Worm (Caenorhabditis elegans): Measurements from ENCODE around the gene T02G5.7.

Gene T02G5.7

DNA sequence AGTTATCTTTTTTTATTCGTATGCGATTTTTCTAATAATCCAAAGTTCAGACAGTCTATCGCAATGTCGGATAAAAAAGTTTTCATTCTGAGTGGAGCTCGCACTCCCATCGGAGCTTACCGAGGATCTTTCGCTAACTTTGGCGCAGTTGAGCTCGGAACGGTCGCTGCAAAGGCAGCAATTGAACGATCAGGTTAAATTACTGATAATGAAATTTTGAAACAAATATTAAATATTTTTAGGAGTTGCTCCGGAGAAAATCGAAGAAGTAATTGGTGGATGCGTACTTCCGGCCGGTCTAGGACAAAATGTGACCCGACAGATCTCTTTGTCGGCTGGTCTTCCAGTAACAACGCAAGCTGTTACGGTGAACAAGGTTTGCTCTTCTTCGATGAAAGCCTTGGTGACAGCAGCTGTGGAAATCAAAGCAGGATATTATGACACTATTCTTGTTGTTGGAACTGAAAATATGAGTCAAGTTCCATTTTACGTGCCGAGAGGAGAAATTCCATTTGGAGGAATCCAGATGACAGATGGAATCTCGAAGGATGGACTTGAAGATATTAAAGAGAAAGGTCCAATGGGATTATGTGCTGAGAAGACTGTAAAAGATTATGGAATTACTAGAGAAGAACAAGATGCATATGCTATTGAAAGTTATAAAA lies at the start of gene T02G5.7:
T02G5.7 (plus strand) TSS at position 51 of the 665 bp plus-strand sequence.
- TF ChIP-seq ama-1 (optimal IDR thresholded peaks at IDR 0.05) (peak; percentile 17), ceh-16 (tag; optimal IDR thresholded peaks at IDR 0.05) (no peak), ceh-28 (tag; optimal IDR thresholded peaks at IDR 0.05) (no peak)

- TF ChIP-seq pha-4 (tag; optimal IDR thresholded peaks at IDR 0.05): peak; percentile 68
- TF ChIP-seq ceh-28 (tag; optimal IDR thresholded peaks at IDR 0.05): no peak
Measured at ce11 chrII:7029524-7029923, 45.9 kb upstream of the T02G5.7 start.

DNA sequence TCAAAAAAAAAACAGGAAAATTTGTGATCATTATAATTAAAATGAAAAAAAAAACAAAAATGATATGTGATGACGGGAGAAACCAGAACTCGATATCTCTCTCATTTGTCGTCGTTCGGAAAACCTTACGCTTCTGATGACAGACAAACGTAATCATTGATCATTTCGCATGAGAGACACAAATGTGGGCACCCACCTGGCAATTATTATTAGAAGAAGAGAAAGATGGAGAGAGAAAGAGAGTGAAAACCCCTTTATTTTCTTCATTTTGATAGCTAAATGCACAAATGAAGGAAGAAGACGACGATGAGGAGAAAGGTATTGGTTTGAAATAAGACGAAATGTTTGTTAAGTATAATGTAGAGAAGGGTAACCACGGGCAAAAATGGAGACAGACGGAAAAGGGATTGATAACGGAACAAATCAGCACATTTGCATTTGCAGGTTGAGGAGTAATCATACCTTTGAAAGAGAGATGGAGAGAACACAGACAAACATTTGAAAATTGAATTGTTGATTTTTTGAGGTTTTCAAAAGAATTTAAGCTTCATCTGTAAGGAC lies 44.2 kb upstream of the T02G5.7 start:
- no peak for TF ChIP-seq ceh-16 (tag; optimal IDR thresholded peaks at IDR 0.05)
- TF ChIP-seq fos-1 (tag; optimal IDR thresholded peaks at IDR 0.05): no peak
- TF ChIP-seq sea-2 (GFP tag; optimal IDR thresholded peaks at IDR 0.05): no peak
- TF ChIP-seq unc-62 (GFP tag; optimal IDR thresholded peaks at IDR 0.05): no peak
- peak; percentile 63 for TF ChIP-seq pqm-1 (tag; optimal IDR thresholded peaks at IDR 0.05)
- peak; percentile 47 for TF ChIP-seq pha-4 (tag; optimal IDR thresholded peaks at IDR 0.05)
- no peak for TF ChIP-seq nhr-28 (tag; optimal IDR thresholded peaks at IDR 0.05)
- no peak for TF ChIP-seq zag-1 (tag; optimal IDR thresholded peaks at IDR 0.05)
- no peak for TF ChIP-seq ceh-28 (tag; optimal IDR thresholded peaks at IDR 0.05)
- no peak for TF ChIP-seq lin-15B (tag; optimal IDR thresholded peaks at IDR 0.05)
- no peak for TF ChIP-seq nhr-11 (tag; optimal IDR thresholded peaks at IDR 0.05)
- no peak for TF ChIP-seq nhr-43 (tag; optimal IDR thresholded peaks at IDR 0.05; ENCODE audit: poor library complexity, severe bottlenecking)
- TF ChIP-seq nhr-23 (tag; optimal IDR thresholded peaks at IDR 0.05): no peak
- TF ChIP-seq elt-2 (tag; optimal IDR thresholded peaks at IDR 0.05): peak; percentile 78
- no peak for TF ChIP-seq skn-1 (tag; optimal IDR thresholded peaks at IDR 0.05)
- TF ChIP-seq nhr-237 (tag; optimal IDR thresholded peaks at IDR 0.05): no peak
- no peak for TF ChIP-seq ceh-9 (tag; optimal IDR thresholded peaks at IDR 0.05)

DNA sequence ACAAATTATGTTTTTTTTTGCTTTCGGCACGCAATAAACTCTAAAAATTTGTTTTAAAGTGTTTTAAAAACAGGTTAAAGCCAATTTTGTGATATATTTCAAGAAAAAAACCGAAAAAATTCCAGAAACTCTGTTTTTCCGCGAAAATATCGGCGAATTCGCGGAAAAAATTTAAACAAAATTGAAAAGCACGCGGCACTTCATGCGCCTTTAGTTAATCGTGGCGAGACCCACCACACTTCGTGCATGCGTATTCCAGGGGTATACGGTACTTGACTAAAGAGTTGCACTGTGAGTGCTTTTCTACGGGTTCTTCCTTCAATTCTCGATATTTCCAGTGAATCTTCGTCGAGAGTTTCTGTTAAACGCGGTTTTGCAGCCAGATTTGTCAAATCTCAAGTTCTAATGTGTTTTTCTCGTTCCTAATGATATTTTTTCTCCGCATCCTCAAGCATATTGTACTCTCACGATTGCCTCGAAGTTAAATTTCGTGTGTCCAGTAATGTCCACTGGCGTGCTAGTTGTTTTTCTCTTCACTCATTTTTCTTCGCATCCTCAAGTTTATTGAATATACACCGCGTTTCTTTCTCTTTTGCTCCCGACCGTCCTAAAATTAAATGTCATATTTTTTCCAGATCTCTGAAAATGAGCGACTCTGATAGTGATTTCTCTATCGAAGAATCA lies 37.6 kb upstream of the T02G5.7 start, which contains the start of gene cin-4:
cin-4 (plus strand) TSS at position 634 of the 684 bp plus-strand sequence.
- TF ChIP-seq aly-2 (tag; optimal IDR thresholded peaks at IDR 0.05): no peak
- TF ChIP-seq mdl-1 (tag; optimal IDR thresholded peaks at IDR 0.05): no peak
- TF ChIP-seq zag-1 (tag; optimal IDR thresholded peaks at IDR 0.05): no peak
- no peak for TF ChIP-seq egl-5 (tag; optimal IDR thresholded peaks at IDR 0.05)
- TF ChIP-seq R02D3.7 (tag; optimal IDR thresholded peaks at IDR 0.05): no peak
- TF ChIP-seq nfya-1 (tag; optimal IDR thresholded peaks at IDR 0.05; ENCODE audit: insufficient read depth): no peak
- no peak for TF ChIP-seq mml-1 (tag; optimal IDR thresholded peaks at IDR 0.05)
- TF ChIP-seq fkh-2 (tag; optimal IDR thresholded peaks at IDR 0.05): no peak
- no peak for TF ChIP-seq fos-1 (tag; optimal IDR thresholded peaks at IDR 0.05)
- no peak for TF ChIP-seq unc-62 (GFP tag; optimal IDR thresholded peaks at IDR 0.05)
- no peak for TF ChIP-seq eor-1 (tag; optimal IDR thresholded peaks at IDR 0.05)
- no peak for TF ChIP-seq ztf-4 (tag; optimal IDR thresholded peaks at IDR 0.05)
- no peak for TF ChIP-seq pqm-1 (tag; optimal IDR thresholded peaks at IDR 0.05)
- no peak for TF ChIP-seq ceh-16 (tag; optimal IDR thresholded peaks at IDR 0.05)
- TF ChIP-seq lin-39 (tag; optimal IDR thresholded peaks at IDR 0.05): no peak
- no peak for TF ChIP-seq nhr-23 (tag; optimal IDR thresholded peaks at IDR 0.05)
- TF ChIP-seq unc-39 (tag; optimal IDR thresholded peaks at IDR 0.05): no peak

- TF ChIP-seq nhr-237 (tag; optimal IDR thresholded peaks at IDR 0.05) (no peak), nhr-67 (tag; optimal IDR thresholded peaks at IDR 0.05) (no peak), skn-1 (tag; optimal IDR thresholded peaks at IDR 0.05) (no peak), lin-39 (tag; optimal IDR thresholded peaks at IDR 0.05) (no peak), pqm-1 (tag; optimal IDR thresholded peaks at IDR 0.05) (no peak), ceh-82 (tag; optimal IDR thresholded peaks at IDR 0.05) (no peak), ceh-16 (tag; optimal IDR thresholded peaks at IDR 0.05) (no peak), nhr-77 (tag; optimal IDR thresholded peaks at IDR 0.05) (no peak), egl-5 (tag; optimal IDR thresholded peaks at IDR 0.05) (no peak), sea-2 (GFP tag; optimal IDR thresholded peaks at IDR 0.05) (no peak), elt-3 (tag; optimal IDR thresholded peaks at IDR 0.05) (no peak), unc-62 (GFP tag; optimal IDR thresholded peaks at IDR 0.05) (no peak), eor-1 (tag; optimal IDR thresholded peaks at IDR 0.05) (no peak), mml-1 (tag; optimal IDR thresholded peaks at IDR 0.05) (no peak), nhr-76 (tag; optimal IDR thresholded peaks at IDR 0.05) (no peak), nhr-28 (tag; optimal IDR thresholded peaks at IDR 0.05) (no peak), ceh-28 (tag; optimal IDR thresholded peaks at IDR 0.05) (no peak)
Measured at ce11 chrII:7049470-7049869, 25.9 kb upstream of the T02G5.7 start.
